Worm (Caenorhabditis elegans) whole organism, late embryonic: ENCODE measurements around the gene K11E4.1.

ENCODE experiments used
- C08G9.2 ChIP-seq: sonication (generic microtip); optimal IDR thresholded peaks from 2 replicates; lab custom pipeline; 2016; ENCODE audit warnings: mild to moderate bottlenecking, missing genetic modification characterization, moderate library complexity, missing compliant biosample characterization
- C38D4.7 ChIP-seq: fragments of 200-800 bp; sonication (Bioruptor generic); optimal IDR thresholded peaks from 2 replicates; lab custom pipeline; 2018; ENCODE audit warnings: mild to moderate bottlenecking, missing genetic modification characterization, moderate library complexity, missing compliant biosample characterization
- K02D7.2 ChIP-seq: sonication (generic microtip); optimal IDR thresholded peaks from 2 replicates; lab custom pipeline; 2017; ENCODE audit warnings: mild to moderate bottlenecking, missing genetic modification characterization, missing compliant biosample characterization
- T23F11.4 ChIP-seq: fragments of 200-800 bp; sonication (Bioruptor generic); optimal IDR thresholded peaks from 2 replicates; lab custom pipeline; 2018; ENCODE audit warnings: mild to moderate bottlenecking, missing genetic modification characterization, missing compliant biosample characterization
- Y22D7AL.16 ChIP-seq: sonication (generic microtip); optimal IDR thresholded peaks from 2 replicates; lab custom pipeline; 2016; ENCODE audit warnings: missing genetic modification characterization, missing compliant biosample characterization
- ahr-1 ChIP-seq: sonication (generic microtip); optimal IDR thresholded peaks from 2 replicates; lab custom pipeline; 2016; ENCODE audit warnings: missing genetic modification characterization, missing compliant biosample characterization
- ceh-14 ChIP-seq: sonication (generic microtip); optimal IDR thresholded peaks from 2 replicates; lab custom pipeline; 2016; ENCODE audit warnings: missing genotype, missing genetic modification characterization, missing compliant biosample characterization
- ceh-18 ChIP-seq: sonication (generic microtip); optimal IDR thresholded peaks from 2 replicates; lab custom pipeline; 2016; ENCODE audit warnings: missing genetic modification characterization, missing compliant biosample characterization
- ceh-19 ChIP-seq: fragments of 200-800 bp; sonication (Bioruptor generic); optimal IDR thresholded peaks from 2 replicates; lab custom pipeline; 2018; ENCODE audit warnings: mild to moderate bottlenecking, missing genetic modification characterization, missing compliant biosample characterization
- ceh-2 ChIP-seq: sonication (generic microtip); optimal IDR thresholded peaks from 2 replicates; lab custom pipeline; 2016; ENCODE audit warnings: missing genotype, missing genetic modification characterization, missing compliant biosample characterization
- ceh-31 ChIP-seq: sonication (generic microtip); optimal IDR thresholded peaks from 2 replicates; lab custom pipeline; 2016; ENCODE audit warnings: missing genetic modification characterization, missing compliant biosample characterization
- ceh-34 ChIP-seq: sonication (generic microtip); optimal IDR thresholded peaks from 2 replicates; lab custom pipeline; 2016; ENCODE audit warnings: mild to moderate bottlenecking, missing genetic modification characterization, missing compliant biosample characterization
- ceh-45 ChIP-seq: fragments of 200-800 bp; sonication (Bioruptor generic); IDR thresholded peaks from 2 replicates; pipeline ENCODE4 v1.3.6; 2022; ENCODE audit warnings: missing genetic modification reagents, missing genetic modification characterization, missing compliant biosample characterization
- ceh-48 ChIP-seq: sonication (generic microtip); optimal IDR thresholded peaks from 2 replicates; lab custom pipeline; 2016; ENCODE audit warnings: missing genetic modification characterization, inconsistent platforms, missing compliant biosample characterization
- che-1 ChIP-seq: sonication (generic microtip); optimal IDR thresholded peaks from 2 replicates; lab custom pipeline; 2016; ENCODE audit warnings: mild to moderate bottlenecking, missing genetic modification characterization, missing compliant biosample characterization
- dmd-4 ChIP-seq: sonication (generic microtip); optimal IDR thresholded peaks from 2 replicates; lab custom pipeline; 2016; ENCODE audit warnings: borderline replicate concordance, missing genetic modification characterization, missing compliant biosample characterization
- elt-2 ChIP-seq: sonication (generic microtip); optimal IDR thresholded peaks from 2 replicates; lab custom pipeline; 2016; ENCODE audit warnings: missing genetic modification reagents, missing genetic modification characterization, missing compliant biosample characterization
- elt-4 ChIP-seq: sonication (generic microtip); optimal IDR thresholded peaks from 2 replicates; lab custom pipeline; 2016; ENCODE audit warnings: missing genetic modification characterization, missing compliant biosample characterization
- ets-4 ChIP-seq: sonication (generic microtip); optimal IDR thresholded peaks from 2 replicates; lab custom pipeline; 2016; ENCODE audit warnings: missing genetic modification characterization, missing compliant biosample characterization
- eyg-1 ChIP-seq: sonication (generic microtip); optimal IDR thresholded peaks from 2 replicates; lab custom pipeline; 2016; ENCODE audit warnings: missing genotype, missing genetic modification characterization, missing compliant biosample characterization
- fax-1 ChIP-seq: sonication (generic microtip); optimal IDR thresholded peaks from 2 replicates; lab custom pipeline; 2016; ENCODE audit warnings: missing genotype, missing genetic modification characterization, missing compliant biosample characterization
- fkh-6 ChIP-seq: sonication (generic microtip); optimal IDR thresholded peaks from 2 replicates; lab custom pipeline; 2016; ENCODE audit warnings: missing genetic modification characterization, missing compliant biosample characterization
- gmeb-2 ChIP-seq: sonication (generic microtip); optimal IDR thresholded peaks from 2 replicates; lab custom pipeline; 2016; ENCODE audit warnings: missing genetic modification characterization, inconsistent platforms, missing compliant biosample characterization
- hlh-30 ChIP-seq: sonication (generic microtip); optimal IDR thresholded peaks from 2 replicates; lab custom pipeline; 2017; ENCODE audit warnings: antibody characterized with exemption, missing genetic modification characterization, missing compliant biosample characterization; ENCODE audit not compliant: insufficient read depth
- hlh-8 ChIP-seq: sonication (generic microtip); optimal IDR thresholded peaks from 2 replicates; lab custom pipeline; 2016; ENCODE audit warnings: missing genotype, missing genetic modification characterization, missing compliant biosample characterization
- lim-6 ChIP-seq: sonication (generic microtip); optimal IDR thresholded peaks from 2 replicates; lab custom pipeline; 2016; ENCODE audit warnings: missing genetic modification characterization, missing compliant biosample characterization
- lin-11 ChIP-seq: fragments of 200-800 bp; sonication (Bioruptor generic); optimal IDR thresholded peaks from 2 replicates; lab custom pipeline; 2018; ENCODE audit warnings: mild to moderate bottlenecking, missing genetic modification characterization, missing compliant biosample characterization
- nfya-1 ChIP-seq: sonication (generic microtip); optimal IDR thresholded peaks from 2 replicates; lab custom pipeline; 2017; ENCODE audit warnings: missing genetic modification characterization, mild to moderate bottlenecking, missing compliant biosample characterization, antibody characterized with exemption, moderate library complexity
- npax-4 ChIP-seq: sonication (generic microtip); optimal IDR thresholded peaks from 2 replicates; lab custom pipeline; 2016; ENCODE audit warnings: missing genetic modification characterization, missing compliant biosample characterization
- odd-2 ChIP-seq: sonication (generic microtip); optimal IDR thresholded peaks from 2 replicates; lab custom pipeline; 2017; ENCODE audit warnings: antibody characterized with exemption, mild to moderate bottlenecking, missing genetic modification characterization, missing compliant biosample characterization
- pat-9 ChIP-seq: fragments of 200-800 bp; sonication (Bioruptor generic); optimal IDR thresholded peaks from 2 replicates; lab custom pipeline; 2018; ENCODE audit warnings: mild to moderate bottlenecking, missing genetic modification characterization, moderate library complexity, missing compliant biosample characterization
- pax-1 ChIP-seq: fragments of 150-350 bp; optimal IDR thresholded peaks from 2 replicates; lab custom pipeline; 2014; ENCODE audit warnings: missing biosample characterization, missing genetic modification characterization
- pha-2 ChIP-seq: sonication (generic microtip); optimal IDR thresholded peaks from 2 replicates; lab custom pipeline; 2017; ENCODE audit warnings: mild to moderate bottlenecking, missing genetic modification characterization, missing compliant biosample characterization
- pha-4 ChIP-seq: fragments of 150-350 bp; optimal IDR thresholded peaks from 2 replicates; lab custom pipeline; 2018; ENCODE audit warnings: missing biosample characterization, missing genetic modification reagents, missing genetic modification characterization
- pqm-1 ChIP-seq: sonication (generic microtip); optimal IDR thresholded peaks from 2 replicates; lab custom pipeline; 2016; ENCODE audit warnings: missing genetic modification characterization, missing compliant biosample characterization
- pros-1 ChIP-seq: fragments of 150-350 bp; optimal IDR thresholded peaks from 2 replicates; lab custom pipeline; 2014; ENCODE audit warnings: missing biosample characterization, missing genetic modification reagents, missing genetic modification characterization
- ref-2 ChIP-seq: sonication (generic microtip); optimal IDR thresholded peaks from 2 replicates; lab custom pipeline; 2016; ENCODE audit warnings: missing genetic modification characterization, missing compliant biosample characterization
- rnt-1 ChIP-seq: sonication (generic microtip); optimal IDR thresholded peaks from 2 replicates; lab custom pipeline; 2016; ENCODE audit warnings: missing genetic modification characterization, missing compliant biosample characterization
- sdc-2 ChIP-seq: sonication (generic microtip); optimal IDR thresholded peaks from 2 replicates; lab custom pipeline; 2016; ENCODE audit warnings: missing genotype, missing genetic modification characterization, missing compliant biosample characterization
- sox-2 ChIP-seq: fragments of 200-800 bp; sonication (Bioruptor generic); IDR thresholded peaks from 2 replicates; pipeline ENCODE4 v1.3.6; 2022; ENCODE audit warnings: missing genetic modification reagents, missing genetic modification characterization, missing compliant biosample characterization
- sox-4 ChIP-seq: sonication (generic microtip); optimal IDR thresholded peaks from 2 replicates; lab custom pipeline; 2017; ENCODE audit warnings: mild to moderate bottlenecking, missing genetic modification characterization, inconsistent platforms, missing compliant biosample characterization
- tbx-2 ChIP-seq: sonication (generic microtip); optimal IDR thresholded peaks from 2 replicates; lab custom pipeline; 2016; ENCODE audit warnings: missing genetic modification characterization, missing compliant biosample characterization
- tbx-7 ChIP-seq: sonication (generic microtip); optimal IDR thresholded peaks from 2 replicates; lab custom pipeline; 2016; ENCODE audit warnings: missing genotype, missing genetic modification characterization, missing compliant biosample characterization
- ttx-3 ChIP-seq: sonication (generic microtip); optimal IDR thresholded peaks from 2 replicates; lab custom pipeline; 2016; ENCODE audit warnings: missing genetic modification reagents, missing genetic modification characterization, missing compliant biosample characterization
- unc-3 ChIP-seq, 2 experiments: fragments of 200-800 bp in 1 of 2; sonication (Bioruptor generic) in 1 of 2; sonication (generic microtip) in 1 of 2; conservative IDR thresholded peaks in 1 of 2; optimal IDR thresholded peaks in 1 of 2; 2 replicates each; pipeline versions ENCODE4 v1.3.6 to Lab custom; 2016 to 2022; ENCODE audit warnings: missing compliant biosample characterization in 2 of 2, missing genetic modification characterization in 2 of 2, missing genetic modification reagents in 1 of 2
- unc-55 ChIP-seq: sonication (generic microtip); optimal IDR thresholded peaks from 2 replicates; lab custom pipeline; 2017; ENCODE audit warnings: missing biosample characterization, missing genetic modification reagents, missing genetic modification characterization
- unc-86 ChIP-seq: sonication (generic microtip); optimal IDR thresholded peaks from 2 replicates; lab custom pipeline; 2016; ENCODE audit warnings: missing genetic modification characterization, missing compliant biosample characterization
- ztf-16 ChIP-seq: sonication (generic microtip); optimal IDR thresholded peaks from 2 replicates; lab custom pipeline; 2017; ENCODE audit warnings: missing genetic modification characterization, missing compliant biosample characterization

The K11E4.1 gene

ce11 chrX:13670966-13671365, 43.0 kb upstream of the K11E4.1 start:
- no peak for TF ChIP-seq unc-86 (tag; lab: Kevin White, UChicago)
- peak; percentile 8 for TF ChIP-seq ceh-18 (tag; lab: Kevin White, UChicago)

ce11 chrX:13672622-13673021, 41.3 kb upstream of the K11E4.1 start:
- TF ChIP-seq lin-11 (tag; lab: Kevin White, UChicago) (no peak), nfya-1 (tag; lab: Kevin White, UChicago) (no peak), Y22D7AL.16 (tag; lab: Kevin White, UChicago) (no peak), unc-3 (GFP tag; conservative IDR thresholded peaks at IDR 0.05; lab: Robert Waterston, UW) (no peak), unc-3 (tag; optimal IDR thresholded peaks at IDR 0.05; lab: Kevin White, UChicago) (no peak), elt-2 (tag; lab: Kevin White, UChicago) (no peak)

- TF ChIP-seq ets-4 (tag; lab: Kevin White, UChicago) (no peak), sox-2 (no peak), npax-4 (no peak), ceh-14 (tag; lab: Kevin White, UChicago) (no peak), unc-55 (GFP tag; lab: Kevin White, UChicago) (no peak), unc-86 (tag; lab: Kevin White, UChicago) (no peak), pax-1 (tag; lab: Kevin White, UChicago) (peak; percentile 71), pqm-1 (no peak), tbx-7 (tag; lab: Kevin White, UChicago) (no peak), ahr-1 (tag; lab: Kevin White, UChicago) (no peak), elt-2 (tag; lab: Kevin White, UChicago) (peak; percentile 24), ceh-2 (peak; percentile 6), gmeb-2 (tag; lab: Kevin White, UChicago) (no peak), che-1 (tag; lab: Kevin White, UChicago) (no peak), ref-2 (peak; percentile 56), lin-11 (tag; lab: Kevin White, UChicago) (no peak), ztf-16 (tag; lab: Kevin White, UChicago) (peak; percentile 50), hlh-8 (tag; lab: Kevin White, UChicago) (no peak), tbx-2 (tag; lab: Kevin White, UChicago) (peak; percentile 42), fkh-6 (peak; percentile 38), ceh-19 (no peak), ceh-45 (GFP tag; lab: Robert Waterston, UW) (no peak), K02D7.2 (tag; lab: Kevin White, UChicago) (no peak), lim-6 (tag; lab: Kevin White, UChicago) (no peak), fax-1 (tag; lab: Kevin White, UChicago) (peak; percentile 17), hlh-30 (tag; lab: Kevin White, UChicago) (peak; percentile 25), ceh-31 (tag; lab: Kevin White, UChicago) (peak; percentile 53), eyg-1 (no peak), ceh-34 (tag; lab: Kevin White, UChicago) (peak; percentile 23), ttx-3 (tag; lab: Kevin White, UChicago) (no peak), elt-4 (tag; lab: Kevin White, UChicago) (no peak), pat-9 (tag; lab: Kevin White, UChicago) (no peak), rnt-1 (no peak), sdc-2 (tag; lab: Kevin White, UChicago) (peak; percentile 41), odd-2 (tag; lab: Kevin White, UChicago) (no peak), pha-4 (tag; lab: Kevin White, UChicago) (no peak), ceh-18 (tag; lab: Kevin White, UChicago) (peak; percentile 43), C08G9.2 (peak; percentile 23), dmd-4 (no peak), C38D4.7 (no peak), ceh-48 (tag; lab: Kevin White, UChicago) (no peak), sox-4 (tag; lab: Kevin White, UChicago) (no peak), pha-2 (tag; lab: Kevin White, UChicago) (peak; percentile 20), nfya-1 (tag; lab: Kevin White, UChicago) (peak; percentile 38), pros-1 (tag; lab: Kevin White, UChicago) (peak; percentile 33), T23F11.4 (GFP tag; lab: Kevin White, UChicago) (peak; percentile 46)
Observed at ce11 chrX:13675444-13675843, 38.5 kb upstream of the K11E4.1 start.
